Worm (Caenorhabditis elegans) whole organism, L3 larva: ENCODE data around the gene irld-63.

Experiments used
- R02D3.7 ChIP-seq: fragments of 150-350 bp; optimal IDR thresholded peaks from 2 replicates; lab custom pipeline; 2014; ENCODE audit warnings: missing biosample characterization, missing genetic modification characterization
- ama-1 ChIP-seq: fragments of 150-350 bp; optimal IDR thresholded peaks from 2 replicates; lab custom pipeline; 2018
- ceh-16 ChIP-seq: sonication (generic microtip); optimal IDR thresholded peaks from 2 replicates; lab custom pipeline; 2017; ENCODE audit warnings: missing biosample characterization, missing genetic modification characterization
- ceh-82 ChIP-seq: fragments of 150-350 bp; optimal IDR thresholded peaks from 2 replicates; lab custom pipeline; 2014; ENCODE audit warnings: missing biosample characterization, missing genetic modification characterization
- ceh-9 ChIP-seq: sonication (generic microtip); optimal IDR thresholded peaks from 2 replicates; lab custom pipeline; 2018; ENCODE audit warnings: missing biosample characterization, missing genetic modification characterization
- daf-12 ChIP-seq: fragments of 150-350 bp; optimal IDR thresholded peaks from 2 replicates; lab custom pipeline; 2014; ENCODE audit warnings: missing biosample characterization, missing genetic modification reagents, missing genetic modification characterization
- egl-27 ChIP-seq: sonication (generic microtip); optimal IDR thresholded peaks from 4 replicates; lab custom pipeline; 2017; ENCODE audit warnings: missing biosample characterization, missing genetic modification reagents, missing genetic modification characterization
- egl-5 ChIP-seq: fragments of 150-350 bp; optimal IDR thresholded peaks from 2 replicates; lab custom pipeline; 2017; ENCODE audit warnings: missing biosample characterization, missing genetic modification reagents, missing genetic modification characterization, inconsistent platforms
- elt-1 ChIP-seq: fragments of 150-350 bp; optimal IDR thresholded peaks from 2 replicates; lab custom pipeline; 2014; ENCODE audit warnings: missing biosample characterization, missing genetic modification characterization
- elt-2 ChIP-seq: sonication (generic microtip); optimal IDR thresholded peaks from 2 replicates; lab custom pipeline; 2016; ENCODE audit warnings: missing genetic modification reagents, mild to moderate bottlenecking, missing genetic modification characterization, missing compliant biosample characterization
- elt-3 ChIP-seq, 3 experiments: fragments of 150-350 bp in 1 of 3; sonication (generic microtip) in 2 of 3; optimal IDR thresholded peaks; 2 replicates in 2 of 3; 4 replicates in 1 of 3; lab custom pipeline; 2014 to 2017; ENCODE audit warnings: missing biosample characterization in 3 of 3, missing genetic modification characterization in 3 of 3
- eor-1 ChIP-seq, 2 experiments: fragments of 150-350 bp; optimal IDR thresholded peaks; 2 replicates each; lab custom pipeline; 2014 to 2018; ENCODE audit warnings: missing biosample characterization in 2 of 2, missing genetic modification characterization in 2 of 2
- fkh-10 ChIP-seq: sonication (generic microtip); optimal IDR thresholded peaks from 2 replicates; lab custom pipeline; 2017; ENCODE audit warnings: missing biosample characterization, missing genetic modification reagents, missing genetic modification characterization
- fkh-2 ChIP-seq: fragments of 150-350 bp; optimal IDR thresholded peaks from 2 replicates; lab custom pipeline; 2014; ENCODE audit warnings: missing biosample characterization, missing genetic modification reagents, missing genetic modification characterization
- hmg-11 ChIP-seq: sonication (generic microtip); optimal IDR thresholded peaks from 2 replicates; lab custom pipeline; 2016; ENCODE audit warnings: missing genetic modification characterization, missing compliant biosample characterization
- lin-15B ChIP-seq: fragments of 150-350 bp; optimal IDR thresholded peaks from 2 replicates; lab custom pipeline; 2014; ENCODE audit warnings: missing biosample characterization, missing genetic modification characterization
- lin-39 ChIP-seq: fragments of 150-350 bp; optimal IDR thresholded peaks from 2 replicates; lab custom pipeline; 2018; ENCODE audit warnings: missing biosample characterization, missing genetic modification reagents, missing genetic modification characterization
- lsy-12 ChIP-seq: sonication (generic microtip); optimal IDR thresholded peaks from 2 replicates; lab custom pipeline; 2016; ENCODE audit warnings: mild to moderate bottlenecking, missing genetic modification characterization, missing compliant biosample characterization
- mdl-1 ChIP-seq: fragments of 150-350 bp; optimal IDR thresholded peaks from 2 replicates; lab custom pipeline; 2014; ENCODE audit warnings: missing biosample characterization, missing genetic modification characterization
- nfya-1 ChIP-seq: sonication (generic microtip); optimal IDR thresholded peaks from 2 replicates; lab custom pipeline; 2017; ENCODE audit warnings: missing genetic modification characterization, mild to moderate bottlenecking, missing compliant biosample characterization, antibody characterized with exemption, moderate library complexity; ENCODE audit not compliant: insufficient read depth
- nhr-11 ChIP-seq: fragments of 150-350 bp; optimal IDR thresholded peaks from 2 replicates; lab custom pipeline; 2014; ENCODE audit warnings: missing biosample characterization, missing genetic modification characterization
- nhr-12 ChIP-seq: fragments of 150-350 bp; optimal IDR thresholded peaks from 2 replicates; lab custom pipeline; 2014; ENCODE audit warnings: missing biosample characterization, missing genetic modification characterization
- nhr-23 ChIP-seq: fragments of 150-350 bp; optimal IDR thresholded peaks from 2 replicates; lab custom pipeline; 2014; ENCODE audit warnings: missing biosample characterization, missing genetic modification reagents, missing genetic modification characterization
- nhr-237 ChIP-seq: fragments of 150-350 bp; optimal IDR thresholded peaks from 2 replicates; lab custom pipeline; 2014; ENCODE audit warnings: missing biosample characterization, missing genetic modification characterization
- nhr-25 ChIP-seq: sonication (generic microtip); optimal IDR thresholded peaks from 2 replicates; lab custom pipeline; 2017; ENCODE audit warnings: missing biosample characterization, missing genetic modification characterization
- nhr-43 ChIP-seq: sonication (generic microtip); optimal IDR thresholded peaks from 2 replicates; lab custom pipeline; 2016; ENCODE audit warnings: mild to moderate bottlenecking, missing genetic modification characterization, missing compliant biosample characterization; ENCODE audit not compliant: poor library complexity, severe bottlenecking
- nhr-67 ChIP-seq: fragments of 150-350 bp; optimal IDR thresholded peaks from 2 replicates; lab custom pipeline; 2014; ENCODE audit warnings: missing biosample characterization, missing genetic modification characterization
- nhr-76 ChIP-seq: fragments of 150-350 bp; sonication (generic microtip); optimal IDR thresholded peaks from 5 replicates; lab custom pipeline; 2014; ENCODE audit warnings: missing biosample characterization, missing genetic modification characterization
- nhr-77 ChIP-seq: fragments of 150-350 bp; optimal IDR thresholded peaks from 2 replicates; lab custom pipeline; 2014; ENCODE audit warnings: missing biosample characterization, missing genetic modification characterization
- pha-4 ChIP-seq: fragments of 150-350 bp; optimal IDR thresholded peaks from 2 replicates; lab custom pipeline; 2014; ENCODE audit warnings: missing biosample characterization, missing genetic modification reagents, missing genetic modification characterization
- pqm-1 ChIP-seq: fragments of 150-350 bp; optimal IDR thresholded peaks from 2 replicates; lab custom pipeline; 2017; ENCODE audit warnings: missing biosample characterization, missing genetic modification characterization, inconsistent platforms
- sea-2 ChIP-seq: fragments of 150-350 bp; sonication (generic microtip); optimal IDR thresholded peaks from 4 replicates; lab custom pipeline; 2014; ENCODE audit warnings: missing biosample characterization, missing genetic modification reagents, missing genetic modification characterization
- skn-1 ChIP-seq: fragments of 150-350 bp; optimal IDR thresholded peaks from 2 replicates; lab custom pipeline; 2014; ENCODE audit warnings: missing biosample characterization, missing genetic modification characterization
- snpc-4 ChIP-seq: fragments of 150-350 bp; optimal IDR thresholded peaks from 2 replicates; lab custom pipeline; 2014; ENCODE audit warnings: missing biosample characterization, missing genetic modification characterization
- ztf-11 ChIP-seq: fragments of 150-350 bp; optimal IDR thresholded peaks from 2 replicates; lab custom pipeline; 2014; ENCODE audit warnings: missing biosample characterization, missing genetic modification characterization
- ztf-4 ChIP-seq: fragments of 150-350 bp; optimal IDR thresholded peaks from 2 replicates; lab custom pipeline; 2014; ENCODE audit warnings: missing biosample characterization, missing genetic modification characterization

Gene irld-63

DNA sequence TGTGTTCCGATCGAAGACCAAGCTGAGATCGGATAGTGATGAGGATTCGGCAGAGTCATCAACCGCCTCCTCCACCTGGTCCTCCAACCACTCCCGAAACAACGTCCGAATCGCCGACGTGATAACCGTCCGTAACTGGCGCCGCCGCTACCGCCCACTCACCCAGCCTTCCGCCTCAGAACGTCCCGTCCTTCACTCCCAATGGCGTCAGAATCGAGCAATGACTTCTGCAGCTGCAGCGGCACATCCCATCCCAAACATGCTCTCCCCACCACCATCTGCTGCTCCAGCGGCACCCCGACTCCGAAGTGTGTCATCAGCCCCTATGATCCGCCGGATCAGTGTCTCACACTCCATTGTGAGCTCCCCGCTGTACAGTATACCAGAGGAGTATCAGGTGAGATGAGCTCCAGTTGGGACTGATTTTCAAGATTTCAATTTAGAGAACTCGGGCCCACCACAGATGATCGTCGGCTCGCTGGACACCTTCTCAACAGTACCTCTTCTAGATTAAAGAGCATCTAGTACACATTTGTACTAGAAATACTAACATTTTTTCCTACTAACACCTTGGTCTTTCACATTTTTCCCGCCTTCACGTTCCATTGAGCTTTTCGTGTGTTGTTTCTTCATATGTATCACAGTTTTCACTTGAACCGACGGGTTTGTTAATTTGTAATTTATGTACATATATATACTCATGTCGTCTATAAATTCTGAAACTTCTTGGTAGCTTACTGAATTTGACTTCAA lies 4.5 kb upstream of the irld-63 start:
- no peak for TF ChIP-seq fkh-10
- no peak for TF ChIP-seq nhr-25 (tag; lab: Kevin White, UChicago)
- no peak for TF ChIP-seq fkh-2 (tag; lab: Kevin White, UChicago)
- TF ChIP-seq skn-1 (tag; lab: Kevin White, UChicago): no peak
- no peak for TF ChIP-seq nhr-23
- TF ChIP-seq mdl-1 (tag; lab: Kevin White, UChicago): no peak
- no peak for TF ChIP-seq lin-39 (tag; lab: Kevin White, UChicago)
- TF ChIP-seq nhr-76 (tag; lab: Kevin White, UChicago): no peak
- no peak for TF ChIP-seq lsy-12 (tag; lab: Kevin White, UChicago)
- no peak for TF ChIP-seq daf-12
- no peak for TF ChIP-seq pha-4 (tag; lab: Kevin White, UChicago)
- TF ChIP-seq ceh-16 (tag; lab: Kevin White, UChicago): no peak
- TF ChIP-seq elt-1 (tag; lab: Kevin White, UChicago): no peak
- no peak for TF ChIP-seq R02D3.7 (tag; lab: Kevin White, UChicago)
- TF ChIP-seq nhr-237 (tag; lab: Kevin White, UChicago): no peak
- no peak for TF ChIP-seq nfya-1 (tag; lab: Kevin White, UChicago)

DNA sequence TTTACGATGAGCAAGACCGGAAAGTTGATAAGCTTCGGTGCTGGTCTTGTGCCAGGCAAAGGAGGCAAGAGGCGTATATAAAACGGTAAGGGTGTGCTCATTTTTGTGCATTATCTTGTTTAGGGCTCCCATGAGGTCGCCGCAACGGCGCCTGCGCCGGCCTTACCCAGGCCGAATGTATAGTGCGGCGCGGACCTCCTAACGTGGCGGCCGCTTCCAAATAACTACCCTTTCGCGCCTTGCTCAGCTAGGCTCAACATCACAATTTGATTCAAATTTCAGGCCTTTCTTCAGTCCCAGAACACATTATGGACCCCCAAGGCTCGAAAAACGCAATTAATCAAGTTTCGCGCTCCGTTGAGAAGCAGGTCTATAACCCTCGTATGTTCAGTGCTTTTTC lies 3.0 kb upstream of the irld-63 start, which contains the start of the genes ZK355.3 and ZK355.8:
Gene ZK355.3 (minus strand): TSS at position 101 of the 400 bp plus-strand sequence.
Gene ZK355.8 (plus strand): TSS at position 272 of the 400 bp plus-strand sequence.
- TF ChIP-seq nfya-1 (tag; lab: Kevin White, UChicago) (no peak), nhr-237 (tag; lab: Kevin White, UChicago) (no peak), elt-3 (tag; optimal IDR thresholded peaks at IDR 0.05; lab: Kevin White, UChicago) (no peak), pqm-1 (tag; lab: Kevin White, UChicago) (no peak), lsy-12 (tag; lab: Kevin White, UChicago) (no peak), elt-1 (tag; lab: Kevin White, UChicago) (no peak), sea-2 (no peak), eor-1 (tag; optimal IDR thresholded peaks at IDR 0.05; lab: Kevin White, UChicago) (no peak), lin-15B (tag; lab: Kevin White, UChicago) (no peak), snpc-4 (tag; lab: Kevin White, UChicago) (no peak), nhr-11 (tag; lab: Kevin White, UChicago) (no peak), nhr-12 (no peak)

DNA sequence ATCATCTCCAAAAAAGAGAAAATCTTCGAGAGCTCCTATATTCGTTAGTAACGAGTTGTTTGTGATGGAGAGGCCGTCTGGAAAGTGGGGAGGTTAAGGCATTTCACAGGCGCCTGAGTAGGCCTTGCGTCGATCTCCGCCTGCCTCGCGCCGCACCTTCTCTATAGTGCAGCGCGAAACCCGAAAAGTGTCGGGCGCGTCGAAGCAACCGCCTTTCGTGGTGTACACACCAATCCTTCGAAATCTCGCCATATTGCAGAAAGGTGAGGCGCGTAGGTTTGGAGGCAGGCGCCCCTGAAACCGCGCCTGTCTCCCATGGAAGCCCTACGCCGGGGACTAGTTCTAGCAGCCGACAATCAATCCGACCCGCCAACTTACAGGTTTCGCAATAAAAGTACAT lies 682 bp upstream of the irld-63 start:
- TF ChIP-seq elt-1 (tag; lab: Kevin White, UChicago): no peak
- TF ChIP-seq elt-2 (tag; lab: Kevin White, UChicago): no peak
- TF ChIP-seq nhr-76 (tag; lab: Kevin White, UChicago): no peak
- no peak for TF ChIP-seq ztf-4 (tag; lab: Kevin White, UChicago)
- no peak for TF ChIP-seq fkh-10
- no peak for TF ChIP-seq ceh-82 (tag; lab: Kevin White, UChicago)
- TF ChIP-seq egl-5: no peak
- no peak for TF ChIP-seq nhr-11 (tag; lab: Kevin White, UChicago)
- TF ChIP-seq hmg-11: no peak
- TF ChIP-seq sea-2: no peak
- no peak for TF ChIP-seq ceh-9 (tag; lab: Kevin White, UChicago)
- no peak for TF ChIP-seq nhr-77
- no peak for TF ChIP-seq snpc-4 (tag; lab: Kevin White, UChicago)
- no peak for TF ChIP-seq ama-1
- no peak for TF ChIP-seq nhr-25 (tag; lab: Kevin White, UChicago)
- no peak for TF ChIP-seq nhr-67 (tag; lab: Kevin White, UChicago)
- TF ChIP-seq nfya-1 (tag; lab: Kevin White, UChicago): no peak
- TF ChIP-seq nhr-237 (tag; lab: Kevin White, UChicago): no peak
- TF ChIP-seq nhr-43 (tag; lab: Kevin White, UChicago): no peak

DNA sequence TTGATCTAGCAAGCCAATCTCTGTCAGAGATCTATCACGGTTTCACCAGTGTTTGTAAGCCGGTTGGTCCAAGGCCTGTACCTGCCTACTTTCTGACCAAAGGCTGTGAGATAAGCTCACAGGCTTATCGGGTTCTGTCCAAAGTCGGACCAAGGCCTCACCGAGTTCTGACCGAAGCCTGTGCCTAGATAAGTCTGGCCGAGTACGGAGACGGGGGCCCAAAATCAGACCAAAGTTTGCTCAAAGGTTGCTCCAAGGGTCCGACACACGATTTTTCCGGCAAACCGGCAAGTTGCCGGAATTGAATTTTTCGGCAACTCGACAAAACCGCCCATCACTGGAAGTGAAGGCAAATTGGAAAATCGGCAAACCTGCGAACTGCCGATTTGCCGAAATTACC lies 1.0 kb downstream of the irld-63 start:
- TF ChIP-seq nhr-11 (tag; lab: Kevin White, UChicago): no peak
- TF ChIP-seq nhr-43 (tag; lab: Kevin White, UChicago): no peak
- TF ChIP-seq elt-1 (tag; lab: Kevin White, UChicago): no peak
- no peak for TF ChIP-seq nhr-67 (tag; lab: Kevin White, UChicago)
- no peak for TF ChIP-seq egl-27
- no peak for TF ChIP-seq snpc-4 (tag; lab: Kevin White, UChicago)
- TF ChIP-seq nhr-23: no peak
- no peak for TF ChIP-seq nhr-77
- TF ChIP-seq ama-1: no peak
- TF ChIP-seq ztf-11: no peak
- no peak for TF ChIP-seq egl-5
- no peak for TF ChIP-seq fkh-2 (tag; lab: Kevin White, UChicago)
- no peak for TF ChIP-seq lin-39 (tag; lab: Kevin White, UChicago)
- no peak for TF ChIP-seq ceh-16 (tag; lab: Kevin White, UChicago)
- TF ChIP-seq skn-1 (tag; lab: Kevin White, UChicago): no peak
- TF ChIP-seq nhr-237 (tag; lab: Kevin White, UChicago): no peak
- no peak for TF ChIP-seq hmg-11
